Fruit fly (Drosophila melanogaster): Measurements from ENCODE around the gene CG15539.

CG15539 gene

dm6 chr3R:30475910-30476309 lies 29.9 kb upstream of the CG15539 start:
- TF ChIP-seq psq (optimal IDR thresholded peaks at IDR 0.05) (no peak), Myc (optimal IDR thresholded peaks at IDR 0.05) (no peak), Sin3A (optimal IDR thresholded peaks at IDR 0.05) (no peak), ttk (optimal IDR thresholded peaks at IDR 0.05) (no peak)

- no peak for TF ChIP-seq Myc (optimal IDR thresholded peaks at IDR 0.05)
- no peak for TF ChIP-seq ttk (optimal IDR thresholded peaks at IDR 0.05)
Observed at dm6 chr3R:30476367-30476766, 29.4 kb upstream of the CG15539 start, which contains the start of gene spdo. spdo (plus strand) TSS chr3R:30476684.

- TF ChIP-seq insv (optimal IDR thresholded peaks at IDR 0.05) (no peak), ttk (optimal IDR thresholded peaks at IDR 0.05) (no peak), Sin3A (optimal IDR thresholded peaks at IDR 0.05) (no peak), Myc (optimal IDR thresholded peaks at IDR 0.05) (no peak), psq (optimal IDR thresholded peaks at IDR 0.05) (no peak), h (optimal IDR thresholded peaks at IDR 0.05) (no peak)
Observed at dm6 chr3R:30487828-30488227, 18.0 kb upstream of the CG15539 start, which contains the start of gene Jon99Fii. Jon99Fii (minus strand) TSS chr3R:30487928.

- TF ChIP-seq psq (optimal IDR thresholded peaks at IDR 0.05) (no peak), insv (optimal IDR thresholded peaks at IDR 0.05) (no peak), Sin3A (optimal IDR thresholded peaks at IDR 0.05) (no peak), h (optimal IDR thresholded peaks at IDR 0.05) (no peak), Myc (optimal IDR thresholded peaks at IDR 0.05) (no peak), ttk (optimal IDR thresholded peaks at IDR 0.05) (no peak)
Observed at dm6 chr3R:30488663-30489062, 17.1 kb upstream of the CG15539 start, which contains the start of gene Jon99Fi. Jon99Fi (plus strand) TSS chr3R:30488963.

DNA sequence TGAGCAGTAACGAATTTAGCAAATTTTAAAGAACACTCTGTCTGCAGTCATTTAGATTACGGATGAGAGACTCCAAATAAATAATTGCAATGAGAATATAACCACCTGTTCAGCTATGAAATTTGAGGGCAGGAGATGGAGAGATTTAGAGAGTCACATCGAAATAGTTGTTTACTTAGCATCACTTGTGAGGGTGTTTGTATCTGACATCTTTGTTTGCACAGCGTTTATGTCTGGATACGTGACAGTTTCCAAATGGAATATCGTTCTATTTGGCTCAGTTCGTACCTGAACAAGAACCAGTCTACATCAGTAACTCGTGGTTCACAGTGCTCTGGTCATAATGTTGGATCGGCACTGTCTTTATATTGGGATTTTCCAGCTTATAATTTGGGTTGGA lies 16.0 kb upstream of the CG15539 start, which contains the start of gene PH4alphaSG2:
Gene PH4alphaSG2 (plus strand): TSS at position 278 of the 400 bp plus-strand sequence.
- TF ChIP-seq ttk (optimal IDR thresholded peaks at IDR 0.05) (no peak), Myc (optimal IDR thresholded peaks at IDR 0.05) (no peak), insv (optimal IDR thresholded peaks at IDR 0.05) (no peak), h (optimal IDR thresholded peaks at IDR 0.05) (no peak), Sin3A (optimal IDR thresholded peaks at IDR 0.05) (no peak), psq (optimal IDR thresholded peaks at IDR 0.05) (no peak)

DNA sequence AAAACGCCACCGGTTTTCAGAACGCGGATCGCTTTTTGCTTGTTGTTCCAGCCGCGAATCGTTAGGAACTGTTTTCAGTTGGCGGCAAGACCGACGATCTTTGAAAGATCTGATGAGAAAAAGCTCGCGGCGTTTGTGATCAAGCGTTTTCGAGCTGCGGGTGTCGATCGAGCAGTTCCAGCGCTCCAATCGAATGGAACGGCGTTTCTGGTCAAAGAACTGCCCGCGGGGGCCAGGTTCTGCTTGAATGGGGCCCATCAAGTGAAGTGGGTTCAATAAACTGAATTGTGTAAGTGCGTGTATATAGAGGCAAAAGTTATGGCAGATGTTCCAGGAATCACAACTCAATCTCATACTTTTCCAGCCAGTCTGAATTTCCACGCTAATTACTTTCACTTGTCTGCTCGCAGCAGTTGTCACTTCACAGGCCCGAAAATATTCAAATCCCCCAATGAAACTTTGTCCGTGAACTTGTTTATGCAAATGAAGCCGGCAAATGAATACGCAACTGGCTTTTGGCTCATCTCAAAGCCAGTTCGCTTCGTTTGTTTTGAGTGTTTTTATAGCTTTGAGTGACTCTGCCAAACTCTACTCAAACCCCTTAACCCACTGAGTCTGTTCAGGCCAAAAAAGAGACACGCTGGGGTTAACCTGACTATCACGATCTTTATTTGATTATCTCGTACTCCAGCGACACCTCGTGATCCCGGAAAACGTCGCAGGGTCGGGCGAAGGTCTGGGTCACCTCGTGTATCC lies 9.5 kb upstream of the CG15539 start, which contains the start of gene PH4alphaMP:
Gene PH4alphaMP (minus strand): TSS at position 51 of the 756 bp plus-strand sequence.
- TF ChIP-seq Sin3A (optimal IDR thresholded peaks at IDR 0.05): no peak
- no peak for TF ChIP-seq insv (optimal IDR thresholded peaks at IDR 0.05)
- no peak for TF ChIP-seq Myc (optimal IDR thresholded peaks at IDR 0.05)
- TF ChIP-seq ttk (optimal IDR thresholded peaks at IDR 0.05): no peak
- TF ChIP-seq psq (optimal IDR thresholded peaks at IDR 0.05): no peak
- TF ChIP-seq h (optimal IDR thresholded peaks at IDR 0.05): no peak

DNA sequence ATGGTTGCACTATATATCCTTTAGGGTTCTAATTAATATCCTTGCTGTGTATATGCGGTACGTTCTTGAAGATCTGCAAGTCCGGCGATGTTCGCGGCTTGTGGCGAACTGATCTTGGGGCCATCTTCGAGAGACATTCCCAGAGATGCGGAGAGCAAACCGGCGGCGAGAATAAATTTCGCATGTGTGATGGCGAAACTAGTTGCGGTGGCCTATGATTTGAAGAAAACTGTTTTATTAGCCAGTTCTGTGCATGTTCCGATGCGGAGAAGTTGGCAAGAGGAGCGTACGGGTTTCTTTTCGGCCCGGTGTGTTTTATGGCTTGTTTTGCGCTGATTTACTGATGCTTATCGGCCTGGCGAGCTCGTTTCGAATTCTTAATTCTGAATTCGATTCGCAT lies 5.6 kb upstream of the CG15539 start, which contains the start of gene PH4alphaNE1:
Gene PH4alphaNE1 (minus strand): TSS at position 101 of the 400 bp plus-strand sequence.
- TF ChIP-seq Sin3A (optimal IDR thresholded peaks at IDR 0.05) (no peak), Myc (optimal IDR thresholded peaks at IDR 0.05) (no peak), psq (optimal IDR thresholded peaks at IDR 0.05) (no peak), h (optimal IDR thresholded peaks at IDR 0.05) (no peak), ttk (optimal IDR thresholded peaks at IDR 0.05) (no peak), insv (optimal IDR thresholded peaks at IDR 0.05) (no peak)

dm6 chr3R:30501174-30501573 lies 4.6 kb upstream of the CG15539 start:
- TF ChIP-seq Sin3A (optimal IDR thresholded peaks at IDR 0.05): no peak
- no peak for TF ChIP-seq ttk (optimal IDR thresholded peaks at IDR 0.05)
- no peak for TF ChIP-seq h (optimal IDR thresholded peaks at IDR 0.05)
- TF ChIP-seq Myc (optimal IDR thresholded peaks at IDR 0.05): no peak
- no peak for TF ChIP-seq insv (optimal IDR thresholded peaks at IDR 0.05)
- no peak for TF ChIP-seq psq (optimal IDR thresholded peaks at IDR 0.05)

- TF ChIP-seq h (optimal IDR thresholded peaks at IDR 0.05): no peak
- TF ChIP-seq insv (optimal IDR thresholded peaks at IDR 0.05): no peak
- TF ChIP-seq ttk (optimal IDR thresholded peaks at IDR 0.05): no peak
- TF ChIP-seq Myc (optimal IDR thresholded peaks at IDR 0.05): no peak
- TF ChIP-seq psq (optimal IDR thresholded peaks at IDR 0.05): no peak
Observed at dm6 chr3R:30503406-30503805, 2.4 kb upstream of the CG15539 start, which contains the start of gene CG31371. CG31371 (minus strand) TSS chr3R:30503506.

DNA sequence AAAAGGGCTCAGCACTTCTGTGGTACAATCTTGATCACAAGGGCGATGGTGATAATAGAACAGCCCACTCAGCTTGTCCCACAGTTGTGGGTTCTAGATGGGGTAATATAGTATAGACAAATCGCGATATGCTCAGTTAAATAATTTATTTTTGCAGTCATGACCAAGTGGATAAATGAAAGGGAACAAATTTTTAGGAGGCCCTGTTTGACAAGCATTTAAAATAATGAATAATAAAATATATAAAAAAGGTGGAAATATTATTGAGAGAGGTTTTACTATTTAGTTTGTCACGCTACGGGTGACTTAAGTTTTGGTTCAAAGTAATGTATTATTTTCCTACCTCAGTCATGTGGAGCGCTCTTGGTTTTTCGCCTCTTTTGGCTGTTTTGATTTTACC lies 1.9 kb downstream of the CG15539 start, which contains the start of gene CG34041:
Gene CG34041 (plus strand): TSS at position 301 of the 400 bp plus-strand sequence.
- TF ChIP-seq ttk (optimal IDR thresholded peaks at IDR 0.05) (no peak), h (optimal IDR thresholded peaks at IDR 0.05) (no peak), Sin3A (optimal IDR thresholded peaks at IDR 0.05) (no peak), insv (optimal IDR thresholded peaks at IDR 0.05) (no peak), psq (optimal IDR thresholded peaks at IDR 0.05) (no peak), Myc (optimal IDR thresholded peaks at IDR 0.05) (no peak)

DNA sequence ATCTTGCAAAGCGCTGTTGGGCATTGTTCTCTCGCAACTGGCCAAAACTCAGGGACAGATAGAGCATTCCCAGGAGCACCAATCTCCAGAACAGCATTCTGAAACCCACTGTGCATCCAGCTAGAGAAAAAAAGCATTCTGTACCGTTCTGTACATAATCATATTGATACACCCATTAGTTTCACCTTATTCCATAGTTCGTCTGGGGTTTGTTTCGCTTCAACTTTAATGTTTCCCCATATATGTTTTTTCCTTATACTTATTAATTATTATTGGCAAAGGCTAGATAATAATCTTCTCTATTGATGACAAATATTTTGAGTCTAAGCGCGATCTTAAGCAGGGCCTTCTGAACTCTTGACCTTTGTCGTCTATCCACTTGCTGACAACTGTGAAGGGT lies 6.3 kb downstream of the CG15539 start, which contains the start of gene PH4alphaNE2:
Gene PH4alphaNE2 (minus strand): TSS at position 101 of the 400 bp plus-strand sequence.
- TF ChIP-seq Sin3A (optimal IDR thresholded peaks at IDR 0.05) (no peak), h (optimal IDR thresholded peaks at IDR 0.05) (no peak), Myc (optimal IDR thresholded peaks at IDR 0.05) (no peak), insv (optimal IDR thresholded peaks at IDR 0.05) (no peak), ttk (optimal IDR thresholded peaks at IDR 0.05) (no peak), psq (optimal IDR thresholded peaks at IDR 0.05) (no peak)

DNA sequence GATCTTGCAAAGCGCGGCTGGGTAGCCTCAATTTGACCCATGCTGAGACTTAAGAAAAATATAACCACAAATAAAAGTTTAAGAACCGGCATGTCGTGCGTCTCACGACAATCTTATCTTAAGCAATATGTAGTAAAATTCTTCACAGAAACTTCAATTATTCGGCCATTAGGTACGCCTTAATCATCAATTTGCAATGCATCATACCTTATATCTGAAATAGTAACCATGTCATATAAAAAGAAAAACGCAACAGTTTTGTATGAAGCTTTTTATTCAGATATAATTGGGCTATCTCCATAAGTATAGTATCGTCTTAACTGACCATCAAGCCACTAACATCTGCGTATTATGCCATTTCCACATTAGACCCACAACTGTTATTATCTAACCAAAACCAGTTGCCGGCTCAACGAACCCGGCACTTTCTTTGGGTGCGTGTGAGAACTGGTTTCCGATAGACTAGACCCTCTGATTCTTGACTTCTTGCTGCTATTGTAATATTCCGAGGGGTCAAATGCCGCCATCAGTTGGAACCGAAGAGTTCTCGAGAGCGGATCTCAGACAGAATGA lies 8.6 kb downstream of the CG15539 start, which contains the start of the genes CG31524 and CG9698:
Gene CG31524 (minus strand): TSS at position 101 of the 573 bp plus-strand sequence.
Gene CG9698 (plus strand): TSS at position 523 of the 573 bp plus-strand sequence.
- TF ChIP-seq psq (optimal IDR thresholded peaks at IDR 0.05) (no peak), h (optimal IDR thresholded peaks at IDR 0.05) (no peak), ttk (optimal IDR thresholded peaks at IDR 0.05) (no peak), Myc (optimal IDR thresholded peaks at IDR 0.05) (no peak)
